Fruit fly (Drosophila melanogaster) whole organism, prepupa: Measurements from ENCODE around the gene CG11964.

Experiments used
- CG10669 ChIP-seq: fragments of 200-800 bp; sonication (Bioruptor generic); optimal IDR thresholded peaks from 3 replicates; lab custom pipeline; 2018; ENCODE audit warnings: missing biosample characterization, mild to moderate bottlenecking, missing genetic modification characterization, moderate library complexity
- CG11294 ChIP-seq: fragments of 200-800 bp; sonication (Bioruptor generic); IDR thresholded peaks from 2 replicates; pipeline ENCODE4 v1.3.6; 2022; ENCODE audit warnings: missing biosample characterization, missing genetic modification characterization
- CG11762 ChIP-seq: fragments of 200-800 bp; sonication (Bioruptor generic); optimal IDR thresholded peaks from 3 replicates; lab custom pipeline; 2016; ENCODE audit warnings: missing biosample characterization, missing genetic modification characterization; ENCODE audit not compliant: insufficient read depth
- CG11902 ChIP-seq: fragments of 200-800 bp; sonication (Bioruptor generic); optimal IDR thresholded peaks from 3 replicates; lab custom pipeline; 2016; ENCODE audit warnings: missing biosample characterization, missing genetic modification characterization
- CG15336 ChIP-seq: fragments of 200-800 bp; sonication (Bioruptor generic); IDR thresholded peaks from 2 replicates; pipeline ENCODE4 v1.3.6; 2022; ENCODE audit warnings: missing biosample characterization, missing genetic modification characterization
- CG16779 ChIP-seq: fragments of 200-800 bp; sonication (Bioruptor generic); optimal IDR thresholded peaks from 3 replicates; lab custom pipeline; 2017; ENCODE audit warnings: missing biosample characterization, mild to moderate bottlenecking, missing genetic modification characterization
- CG31627 ChIP-seq: fragments of 200-800 bp; sonication (Bioruptor generic); optimal IDR thresholded peaks from 3 replicates; lab custom pipeline; 2016; ENCODE audit warnings: missing biosample characterization, missing genetic modification characterization
- CG32006 ChIP-seq: fragments of 200-800 bp; sonication (Bioruptor generic); optimal IDR thresholded peaks from 3 replicates; lab custom pipeline; 2017; ENCODE audit warnings: missing biosample characterization, mild to moderate bottlenecking, missing genetic modification characterization
- CG4318 ChIP-seq: fragments of 200-800 bp; sonication (Bioruptor generic); optimal IDR thresholded peaks from 3 replicates; lab custom pipeline; 2017; ENCODE audit warnings: missing biosample characterization, mild to moderate bottlenecking, missing genetic modification characterization
- CG6163 ChIP-seq: fragments of 200-800 bp; sonication (Bioruptor generic); IDR thresholded peaks from 3 replicates; pipeline ENCODE4 v1.3.6; 2022; ENCODE audit warnings: missing biosample characterization, missing genetic modification characterization
- CG6276 ChIP-seq: fragments of 200-800 bp; sonication (Bioruptor generic); optimal IDR thresholded peaks from 2 replicates; lab custom pipeline; 2017; ENCODE audit warnings: missing biosample characterization, mild to moderate bottlenecking, missing genetic modification characterization
- CG6792 ChIP-seq: fragments of 200-800 bp; sonication (Bioruptor generic); optimal IDR thresholded peaks from 3 replicates; lab custom pipeline; 2016; ENCODE audit warnings: missing biosample characterization, missing genetic modification characterization
- CG6854 ChIP-seq: fragments of 200-800 bp; sonication (Bioruptor generic); optimal IDR thresholded peaks from 2 replicates; lab custom pipeline; 2017; ENCODE audit warnings: missing biosample characterization, mild to moderate bottlenecking, missing genetic modification characterization
- CG8119 ChIP-seq: fragments of 200-800 bp; sonication (Bioruptor generic); IDR thresholded peaks from 3 replicates; pipeline ENCODE4 v1.3.6; 2022; ENCODE audit warnings: missing biosample characterization, missing genetic modification characterization
- CG8319 ChIP-seq: fragments of 200-800 bp; sonication (Bioruptor generic); optimal IDR thresholded peaks from 3 replicates; lab custom pipeline; 2016; ENCODE audit warnings: missing biosample characterization, missing genetic modification characterization
- CG8632 ChIP-seq: fragments of 200-800 bp; sonication (Bioruptor generic); optimal IDR thresholded peaks from 3 replicates; lab custom pipeline; 2016; ENCODE audit warnings: missing biosample characterization, missing genetic modification characterization
- CG9139 ChIP-seq: fragments of 200-800 bp; sonication (Bioruptor generic); optimal IDR thresholded peaks from 3 replicates; lab custom pipeline; 2017; ENCODE audit warnings: missing biosample characterization, mild to moderate bottlenecking, missing genetic modification characterization
- Eip78C ChIP-seq: fragments of 200-800 bp; sonication (Bioruptor generic); peaks from one replicate; lab custom pipeline; 2016; ENCODE audit warnings: missing biosample characterization, missing genetic modification characterization
- Ets21C ChIP-seq: fragments of 200-800 bp; sonication (Bioruptor generic); optimal IDR thresholded peaks from 3 replicates; lab custom pipeline; 2016; ENCODE audit warnings: missing biosample characterization, missing genetic modification characterization
- Ets96B ChIP-seq: fragments of 200-800 bp; optimal IDR thresholded peaks from 2 replicates; lab custom pipeline; 2019; ENCODE audit warnings: missing biosample characterization, mild to moderate bottlenecking, missing genetic modification characterization, moderate library complexity
- Hr39 ChIP-seq: fragments of 200-800 bp; sonication (Bioruptor generic); optimal IDR thresholded peaks from 2 replicates; lab custom pipeline; 2016; ENCODE audit warnings: missing biosample characterization, missing genetic modification characterization
- Hr4 ChIP-seq: fragments of 200-800 bp; sonication (Bioruptor generic); optimal IDR thresholded peaks from 3 replicates; lab custom pipeline; 2016; ENCODE audit warnings: missing biosample characterization, missing genetic modification characterization
- Lpt ChIP-seq: fragments of 200-800 bp; sonication (Bioruptor generic); optimal IDR thresholded peaks from 3 replicates; lab custom pipeline; 2016; ENCODE audit warnings: missing biosample characterization, missing genetic modification characterization
- Met ChIP-seq: fragments of 200-800 bp; sonication (Bioruptor generic); optimal IDR thresholded peaks from 3 replicates; lab custom pipeline; 2016; ENCODE audit warnings: missing biosample characterization, missing genetic modification characterization
- OdsH ChIP-seq: fragments of 200-800 bp; sonication (Bioruptor generic); optimal IDR thresholded peaks from 3 replicates; lab custom pipeline; 2016; ENCODE audit warnings: missing biosample characterization, missing genetic modification characterization
- Smox ChIP-seq: fragments of 200-800 bp; sonication (Bioruptor generic); optimal IDR thresholded peaks from 3 replicates; lab custom pipeline; 2016; ENCODE audit warnings: missing biosample characterization, missing genetic modification characterization
- Sox102F ChIP-seq: fragments of 200-800 bp; sonication (Bioruptor generic); optimal IDR thresholded peaks from 2 replicates; lab custom pipeline; 2016; ENCODE audit warnings: missing biosample characterization, mild to moderate bottlenecking, missing genetic modification characterization
- Sox14 ChIP-seq: fragments of 200-800 bp; sonication (Bioruptor generic); optimal IDR thresholded peaks from 3 replicates; lab custom pipeline; 2016; ENCODE audit warnings: missing biosample characterization, missing genetic modification characterization
- Sox15 ChIP-seq: fragments of 200-800 bp; sonication (Bioruptor generic); optimal IDR thresholded peaks from 3 replicates; lab custom pipeline; 2016; ENCODE audit warnings: missing biosample characterization, missing genetic modification characterization
- achi ChIP-seq: fragments of 200-800 bp; sonication (Bioruptor generic); optimal IDR thresholded peaks from 3 replicates; lab custom pipeline; 2016; ENCODE audit warnings: missing biosample characterization, missing genetic modification characterization
- acj6 ChIP-seq: fragments of 200-800 bp; sonication (Bioruptor generic); optimal IDR thresholded peaks from 3 replicates; lab custom pipeline; 2016; ENCODE audit warnings: missing biosample characterization, missing genetic modification characterization
- dac ChIP-seq: fragments of 200-800 bp; sonication (Bioruptor generic); optimal IDR thresholded peaks from 2 replicates; lab custom pipeline; 2017; ENCODE audit warnings: missing biosample characterization, mild to moderate bottlenecking, missing genetic modification characterization
- eg ChIP-seq: fragments of 200-800 bp; sonication (Bioruptor generic); IDR thresholded peaks from 3 replicates; pipeline ENCODE4 v1.3.6; 2022; ENCODE audit warnings: missing biosample characterization, missing genetic modification characterization
- esn ChIP-seq: fragments of 200-800 bp; sonication (Bioruptor generic); optimal IDR thresholded peaks from 2 replicates; lab custom pipeline; 2016; ENCODE audit warnings: missing biosample characterization, mild to moderate bottlenecking, missing genetic modification characterization, moderate library complexity
- fd59A ChIP-seq: fragments of 200-800 bp; sonication (Bioruptor generic); optimal IDR thresholded peaks from 2 replicates; lab custom pipeline; 2017; ENCODE audit warnings: missing biosample characterization, mild to moderate bottlenecking, missing genetic modification characterization, missing genetic modification reagents
- fd85E ChIP-seq: fragments of 200-800 bp; sonication (Bioruptor generic); optimal IDR thresholded peaks from 3 replicates; lab custom pipeline; 2016; ENCODE audit warnings: missing biosample characterization, missing genetic modification characterization
- lz ChIP-seq: fragments of 200-800 bp; sonication (Bioruptor generic); optimal IDR thresholded peaks from 3 replicates; lab custom pipeline; 2016; ENCODE audit warnings: missing biosample characterization, missing genetic modification characterization
- net ChIP-seq: fragments of 200-800 bp; sonication (Bioruptor generic); optimal IDR thresholded peaks from 3 replicates; lab custom pipeline; 2016; ENCODE audit warnings: missing biosample characterization, missing genetic modification characterization
- pdm3 ChIP-seq: fragments of 200-800 bp; sonication (Bioruptor generic); optimal IDR thresholded peaks from 3 replicates; lab custom pipeline; 2016; ENCODE audit warnings: missing biosample characterization, missing genetic modification characterization
- spab ChIP-seq: fragments of 200-800 bp; sonication (Bioruptor generic); optimal IDR thresholded peaks from 2 replicates; lab custom pipeline; 2017; ENCODE audit warnings: missing biosample characterization, mild to moderate bottlenecking, missing genetic modification characterization, missing genetic modification reagents
- ss ChIP-seq, 2 experiments: fragments of 200-800 bp; sonication (Bioruptor generic); optimal IDR thresholded peaks; 2 replicates in 1 of 2; 3 replicates in 1 of 2; lab custom pipeline; 2017 to 2018; ENCODE audit warnings: mild to moderate bottlenecking in 2 of 2, missing biosample characterization in 2 of 2, missing genetic modification characterization in 2 of 2, moderate library complexity in 1 of 2
- svp ChIP-seq: fragments of 200-800 bp; sonication (Bioruptor generic); peaks from one replicate; lab custom pipeline; 2016; ENCODE audit warnings: missing biosample characterization, missing genetic modification characterization
- topi ChIP-seq: fragments of 200-800 bp; sonication (Bioruptor generic); optimal IDR thresholded peaks from 3 replicates; lab custom pipeline; 2016; ENCODE audit warnings: missing biosample characterization, missing genetic modification characterization

Gene CG11964

DNA sequence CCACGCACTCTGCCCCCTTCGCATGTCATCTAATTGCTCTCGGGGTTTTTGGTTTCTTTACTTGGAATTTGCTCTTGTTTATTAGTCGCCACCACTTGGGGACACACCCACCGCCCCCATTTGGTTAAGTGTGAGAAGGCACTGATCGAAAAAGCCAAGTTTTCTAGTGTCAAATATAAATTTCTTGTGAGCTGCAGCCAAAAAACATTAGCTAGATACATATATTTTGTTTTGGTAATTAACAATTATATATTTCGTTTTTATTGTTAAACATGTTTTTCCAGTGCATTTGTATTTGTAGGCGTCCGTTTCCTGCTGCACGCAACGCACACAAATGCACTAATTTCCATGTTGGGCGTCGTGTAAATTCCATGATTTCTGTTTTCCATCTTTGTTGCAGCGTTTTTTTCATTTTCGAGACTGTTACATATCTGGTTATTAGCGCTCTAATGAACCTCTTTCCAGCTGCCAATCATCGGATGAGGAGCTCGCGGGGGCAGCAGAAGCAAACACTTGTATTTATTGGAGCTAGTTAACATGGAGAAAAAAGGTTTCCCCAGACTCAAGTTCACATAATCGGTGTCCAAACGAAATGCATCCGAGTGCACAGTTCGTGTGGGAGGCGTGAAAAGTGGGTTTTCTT, 24.6 kb downstream of the CG11964 start (continued):
- TF ChIP-seq CG11902 (GFP tag; lab: Kevin White, UChicago), result no peak
- no peak for TF ChIP-seq CG10669 (GFP tag; lab: Kevin White, UChicago)
- no peak for TF ChIP-seq pdm3
- no peak for TF ChIP-seq Smox (GFP tag; lab: Kevin White, UChicago)
- no peak for TF ChIP-seq spab (GFP tag; lab: Kevin White, UChicago)
- TF ChIP-seq ss (GFP tag; optimal IDR thresholded peaks at IDR 0.05; lab: Kevin White, UChicago), result no peak
- TF ChIP-seq CG8319 (GFP tag; lab: Kevin White, UChicago), result no peak
- TF ChIP-seq CG16779 (tag; lab: Kevin White, UChicago), result no peak
- no peak for TF ChIP-seq Sox15 (GFP tag; lab: Kevin White, UChicago)
- no peak for TF ChIP-seq CG6854 (GFP tag; lab: Kevin White, UChicago)
- 0 out of 2 replicates have a peak, but pooled peaks have one; percentile 21 for TF ChIP-seq CG11294
- TF ChIP-seq CG9139 (GFP tag; lab: Kevin White, UChicago), result no peak
- no peak for TF ChIP-seq esn
- TF ChIP-seq achi (GFP tag; lab: Kevin White, UChicago), result no peak
- TF ChIP-seq CG6276, result peak; percentile 60
- no peak for TF ChIP-seq Sox102F (GFP tag; lab: Kevin White, UChicago)
- TF ChIP-seq Sox14 (GFP tag; lab: Kevin White, UChicago), result no peak
- peak; percentile 36 for TF ChIP-seq svp (GFP tag; lab: Kevin White, UChicago)
- TF ChIP-seq CG6163, result no peak
- TF ChIP-seq OdsH (GFP tag; lab: Kevin White, UChicago), result no peak
- no peak for TF ChIP-seq Ets21C (GFP tag; lab: Kevin White, UChicago)
- peak; percentile 37 for TF ChIP-seq Hr4 (GFP tag; lab: Kevin White, UChicago)
- TF ChIP-seq topi, result no peak
- no peak for TF ChIP-seq lz
- TF ChIP-seq CG8632 (GFP tag; lab: Kevin White, UChicago), result no peak
- TF ChIP-seq fd59A, result no peak
- TF ChIP-seq dac (GFP tag; lab: Kevin White, UChicago), result no peak
- peak; percentile 34 for TF ChIP-seq Lpt (GFP tag; lab: Kevin White, UChicago)
- TF ChIP-seq CG32006 (GFP tag; lab: Kevin White, UChicago), result peak; percentile 11
- no peak for TF ChIP-seq net (GFP tag; lab: Kevin White, UChicago)

DNA sequence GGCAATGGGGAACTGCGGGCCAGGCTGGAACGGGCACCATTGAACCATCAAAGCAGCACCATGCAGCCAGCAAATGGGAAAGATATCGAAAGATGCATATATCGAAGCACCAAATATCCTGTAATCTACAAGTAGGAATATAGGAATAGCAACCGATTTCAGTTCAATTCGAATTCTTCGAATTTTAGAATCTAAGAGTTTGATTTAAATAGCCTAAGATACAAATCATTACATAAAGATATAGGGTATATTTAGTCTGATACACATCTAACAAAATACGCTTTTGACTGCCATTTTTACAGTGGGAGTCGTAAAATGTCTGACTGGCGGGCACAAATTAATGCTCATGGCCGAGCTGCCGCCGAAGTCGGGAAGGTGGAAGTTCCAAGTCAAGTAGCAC, 26.0 kb downstream of the CG11964 start:
- TF ChIP-seq spab (GFP tag; lab: Kevin White, UChicago) (no peak), CG8119 (peak; percentile 68), Sox14 (GFP tag; lab: Kevin White, UChicago) (peak; percentile 6), Ets96B (tag; lab: Kevin White, UChicago) (peak; percentile 12), eg (0 out of 3 replicates have a peak, but pooled peaks have one; percentile 50), Eip78C (GFP tag; lab: Kevin White, UChicago) (peak; percentile 65), svp (GFP tag; lab: Kevin White, UChicago) (peak; percentile 14), CG31627 (GFP tag; lab: Kevin White, UChicago) (peak; percentile 3), Hr4 (GFP tag; lab: Kevin White, UChicago) (peak; percentile 78), topi (peak; percentile 3), Hr39 (GFP tag; lab: Kevin White, UChicago) (peak; percentile 9), lz (no peak), Met (peak; percentile 8), CG6792 (GFP tag; lab: Kevin White, UChicago) (no peak), Lpt (GFP tag; lab: Kevin White, UChicago) (peak; percentile 43), CG6276 (peak; percentile 44), OdsH (GFP tag; lab: Kevin White, UChicago) (peak; percentile 45), fd85E (no peak), CG10669 (GFP tag; lab: Kevin White, UChicago) (no peak), CG32006 (GFP tag; lab: Kevin White, UChicago) (peak; percentile 71), dac (GFP tag; lab: Kevin White, UChicago) (peak; percentile 41), acj6 (GFP tag; lab: Kevin White, UChicago) (peak; percentile 6), CG15336 (GFP tag; lab: Robert Waterston, UW) (peak; percentile 69), CG11762 (GFP tag; lab: Kevin White, UChicago) (peak; percentile 1), pdm3 (peak; percentile 5), CG4318 (GFP tag; lab: Kevin White, UChicago) (peak; percentile 49), achi (GFP tag; lab: Kevin White, UChicago) (peak; percentile 14), Sox102F (GFP tag; lab: Kevin White, UChicago) (no peak)
- TF ChIP-seq, all 60 proteins: peak for 22
